Worm (Caenorhabditis elegans) whole organism, early embryonic: ENCODE data around the gene tkr-1.

ENCODE experiments used
- B0310.2 ChIP-seq: sonication (generic microtip); optimal IDR thresholded peaks from 2 replicates; lab custom pipeline; 2016; ENCODE audit warnings: mild to moderate bottlenecking, missing genetic modification characterization, missing compliant biosample characterization
- F13C5.2 ChIP-seq: sonication (generic microtip); optimal IDR thresholded peaks from 2 replicates; lab custom pipeline; 2017; ENCODE audit warnings: mild to moderate bottlenecking, missing genetic modification characterization, inconsistent platforms, missing compliant biosample characterization
- aly-1 ChIP-seq: sonication (generic microtip); optimal IDR thresholded peaks from 2 replicates; lab custom pipeline; 2016; ENCODE audit warnings: missing genetic modification characterization, missing compliant biosample characterization
- ama-1 ChIP-seq: fragments of 150-350 bp; optimal IDR thresholded peaks from 2 replicates; lab custom pipeline; 2014
- ceh-13 ChIP-seq: fragments of 200-800 bp; sonication (Bioruptor generic); optimal IDR thresholded peaks from 2 replicates; lab custom pipeline; 2018; ENCODE audit warnings: mild to moderate bottlenecking, missing genetic modification characterization, missing compliant biosample characterization
- hmg-4 ChIP-seq: fragments of 200-800 bp; sonication (Bioruptor generic); optimal IDR thresholded peaks from 2 replicates; lab custom pipeline; 2018; ENCODE audit warnings: mild to moderate bottlenecking, missing genetic modification characterization, missing compliant biosample characterization
- pes-1 ChIP-seq: fragments of 200-800 bp; sonication (Bioruptor generic); IDR thresholded peaks from 2 replicates; pipeline ENCODE4 v1.3.6; 2022; ENCODE audit warnings: missing genetic modification reagents, missing genetic modification characterization, missing compliant biosample characterization
- tbx-11 ChIP-seq: fragments of 200-800 bp; sonication (Bioruptor generic); IDR thresholded peaks from 2 replicates; pipeline ENCODE4 v1.3.6; 2022; ENCODE audit warnings: missing genetic modification characterization, missing compliant biosample characterization
- tbx-37 ChIP-seq: fragments of 200-800 bp; sonication (Bioruptor generic); conservative IDR thresholded peaks from 2 replicates; pipeline ENCODE4 v1.3.6; 2022; ENCODE audit warnings: missing genetic modification reagents, missing genetic modification characterization, missing compliant biosample characterization
- tra-4 ChIP-seq: sonication (generic microtip); optimal IDR thresholded peaks from 2 replicates; lab custom pipeline; 2017; ENCODE audit warnings: missing genetic modification characterization, missing compliant biosample characterization

ce11 chrIII:9336807-9337206, 46.8 kb upstream of the tkr-1 start:
- TF ChIP-seq ama-1 (lab: Kevin White, UChicago) = no peak
- no peak for TF ChIP-seq hmg-4
- TF ChIP-seq aly-1 (tag; lab: Kevin White, UChicago) = no peak
- no peak for TF ChIP-seq tbx-11
- no peak for TF ChIP-seq tbx-37 (GFP tag; lab: Robert Waterston, UW)
- TF ChIP-seq tra-4 = no peak
- TF ChIP-seq pes-1 = no peak
- TF ChIP-seq B0310.2 (tag; lab: Kevin White, UChicago) = no peak
- TF ChIP-seq ceh-13 (GFP tag; lab: Kevin White, UChicago) = no peak
- no peak for TF ChIP-seq F13C5.2 (tag; lab: Kevin White, UChicago)
